Worm (Caenorhabditis elegans) whole organism, L1 larva: ENCODE measurements around the gene W08E12.5.

ENCODE experiments used
- C34B4.2 ChIP-seq: sonication (generic microtip); optimal IDR thresholded peaks from 2 replicates; lab custom pipeline; 2017; ENCODE audit warnings: mild to moderate bottlenecking, missing genetic modification characterization, missing compliant biosample characterization
- F16B12.6 ChIP-seq: fragments of 150-350 bp; optimal IDR thresholded peaks from 2 replicates; lab custom pipeline; 2014; ENCODE audit warnings: missing biosample characterization, missing genetic modification characterization
- Y116A8C.19 ChIP-seq: sonication (generic microtip); optimal IDR thresholded peaks from 2 replicates; lab custom pipeline; 2016; ENCODE audit warnings: missing compliant biosample characterization, missing genetic modification characterization, borderline replicate concordance
- ceh-63 ChIP-seq: fragments of 200-800 bp; sonication (Bioruptor generic); optimal IDR thresholded peaks from 2 replicates; lab custom pipeline; 2018; ENCODE audit warnings: mild to moderate bottlenecking, missing genetic modification characterization, missing compliant biosample characterization
- ceh-8 ChIP-seq: fragments of 200-800 bp; sonication (Bioruptor generic); optimal IDR thresholded peaks from 2 replicates; lab custom pipeline; 2018; ENCODE audit warnings: mild to moderate bottlenecking, missing genetic modification characterization, moderate library complexity, missing compliant biosample characterization
- ceh-88 ChIP-seq: fragments of 200-800 bp; sonication (Bioruptor generic); IDR thresholded peaks from 2 replicates; pipeline ENCODE4 v1.3.6; 2022; ENCODE audit warnings: missing genetic modification characterization, missing compliant biosample characterization
- ceh-90 ChIP-seq: sonication (generic microtip); optimal IDR thresholded peaks from 2 replicates; lab custom pipeline; 2016; ENCODE audit warnings: missing genetic modification characterization, missing compliant biosample characterization
- ces-1 ChIP-seq: fragments of 150-350 bp; optimal IDR thresholded peaks from 2 replicates; lab custom pipeline; 2014; ENCODE audit warnings: missing biosample characterization, missing genetic modification reagents, missing genetic modification characterization
- dpl-1 ChIP-seq, 3 experiments: fragments of 150-350 bp in 2 of 3; sonication (generic microtip) in 1 of 3; optimal IDR thresholded peaks; 2 replicates each; lab custom pipeline; 2014 to 2017; ENCODE audit warnings: missing biosample characterization in 3 of 3, missing genetic modification characterization in 3 of 3, missing genetic modification reagents in 3 of 3
- dsc-1 ChIP-seq: sonication (generic microtip); optimal IDR thresholded peaks from 2 replicates; lab custom pipeline; 2016; ENCODE audit warnings: mild to moderate bottlenecking, missing genetic modification characterization, missing compliant biosample characterization
- efl-1 ChIP-seq, 4 experiments: fragments of 150-350 bp; optimal IDR thresholded peaks in 3 of 4; peaks in 1 of 4; 1 replicate in 1 of 4; 2 replicates in 3 of 4; lab custom pipeline; 2014; ENCODE audit warnings: missing biosample characterization in 2 of 4, missing genetic modification characterization in 2 of 4, missing genetic modification reagents in 2 of 4
- efl-3 ChIP-seq: fragments of 200-800 bp; sonication (Bioruptor generic); optimal IDR thresholded peaks from 2 replicates; lab custom pipeline; 2018; ENCODE audit warnings: mild to moderate bottlenecking, missing genetic modification characterization, missing compliant biosample characterization
- egl-27 ChIP-seq, 2 experiments: fragments of 150-350 bp in 1 of 2; sonication (generic microtip); optimal IDR thresholded peaks; 3 replicates each; lab custom pipeline; 2017 to 2018; ENCODE audit warnings: missing biosample characterization in 2 of 2, missing genetic modification characterization in 2 of 2, missing genetic modification reagents in 2 of 2
- fos-1 ChIP-seq: fragments of 150-350 bp; optimal IDR thresholded peaks from 2 replicates; lab custom pipeline; 2014; ENCODE audit warnings: missing biosample characterization, missing genetic modification characterization
- hlh-17 ChIP-seq: fragments of 200-800 bp; sonication (Bioruptor generic); optimal IDR thresholded peaks from 2 replicates; lab custom pipeline; 2018; ENCODE audit warnings: missing genetic modification characterization, mild to moderate bottlenecking, missing compliant biosample characterization, moderate library complexity, borderline replicate concordance
- irx-1 ChIP-seq: sonication (generic microtip); optimal IDR thresholded peaks from 2 replicates; lab custom pipeline; 2016; ENCODE audit warnings: missing genetic modification characterization, missing compliant biosample characterization
- jun-1 ChIP-seq: fragments of 150-350 bp; optimal IDR thresholded peaks from 2 replicates; lab custom pipeline; 2014; ENCODE audit warnings: missing biosample characterization, missing genetic modification reagents, missing genetic modification characterization
- lin-14 ChIP-seq: fragments of 200-800 bp; sonication (Bioruptor generic); optimal IDR thresholded peaks from 2 replicates; lab custom pipeline; 2018; ENCODE audit warnings: mild to moderate bottlenecking, missing genetic modification characterization, moderate library complexity, missing compliant biosample characterization
- lin-35 ChIP-seq, 2 experiments: fragments of 150-350 bp; optimal IDR thresholded peaks; 2 replicates each; lab custom pipeline; 2014; ENCODE audit warnings: missing biosample characterization in 2 of 2, missing genetic modification characterization in 2 of 2, missing genetic modification reagents in 2 of 2
- lin-39 ChIP-seq: fragments of 150-350 bp; optimal IDR thresholded peaks from 2 replicates; lab custom pipeline; 2014; ENCODE audit warnings: missing biosample characterization, missing genetic modification reagents, missing genetic modification characterization
- mab-9 ChIP-seq: fragments of 200-800 bp; sonication (Bioruptor generic); IDR thresholded peaks from 2 replicates; pipeline ENCODE4 v1.3.6; 2022; ENCODE audit warnings: missing genetic modification reagents, missing genetic modification characterization, missing compliant biosample characterization
- mdl-1 ChIP-seq, 2 experiments: fragments of 150-350 bp; optimal IDR thresholded peaks; 2 replicates each; lab custom pipeline; 2014 to 2017; ENCODE audit warnings: missing biosample characterization in 2 of 2, missing genetic modification characterization in 2 of 2, inconsistent platforms in 1 of 2
- nhr-237 ChIP-seq: fragments of 150-350 bp; optimal IDR thresholded peaks from 2 replicates; lab custom pipeline; 2014; ENCODE audit warnings: missing biosample characterization, missing genetic modification characterization
- nhr-76 ChIP-seq: sonication (generic microtip); optimal IDR thresholded peaks from 2 replicates; lab custom pipeline; 2017; ENCODE audit warnings: missing biosample characterization, missing genetic modification characterization
- pag-3 ChIP-seq: sonication (generic microtip); optimal IDR thresholded peaks from 2 replicates; lab custom pipeline; 2017; ENCODE audit warnings: missing genetic modification characterization, mild to moderate bottlenecking, missing compliant biosample characterization, antibody characterized with exemption, borderline replicate concordance; ENCODE audit not compliant: insufficient read depth
- rnt-1 ChIP-seq: sonication (generic microtip); optimal IDR thresholded peaks from 2 replicates; lab custom pipeline; 2016; ENCODE audit warnings: mild to moderate bottlenecking, missing genetic modification characterization, moderate library complexity, missing compliant biosample characterization
- skn-1 ChIP-seq: fragments of 150-350 bp; optimal IDR thresholded peaks from 2 replicates; lab custom pipeline; 2014; ENCODE audit warnings: missing biosample characterization, missing genetic modification characterization
- snu-23 ChIP-seq: sonication (generic microtip); optimal IDR thresholded peaks from 2 replicates; lab custom pipeline; 2016; ENCODE audit warnings: missing genetic modification characterization, missing compliant biosample characterization
- sox-4 ChIP-seq: sonication (generic microtip); optimal IDR thresholded peaks from 2 replicates; lab custom pipeline; 2016; ENCODE audit warnings: missing genetic modification characterization, missing compliant biosample characterization
- unc-130 ChIP-seq: fragments of 150-350 bp; optimal IDR thresholded peaks from 2 replicates; lab custom pipeline; 2017; ENCODE audit warnings: missing biosample characterization, missing genetic modification characterization, inconsistent platforms
- unc-30 ChIP-seq: sonication (generic microtip); optimal IDR thresholded peaks from 2 replicates; lab custom pipeline; 2017; ENCODE audit warnings: missing biosample characterization, missing genetic modification characterization
- unc-86 ChIP-seq: sonication (generic microtip); optimal IDR thresholded peaks from 2 replicates; lab custom pipeline; 2016; ENCODE audit warnings: missing genetic modification characterization, missing compliant biosample characterization
- xbp-1 ChIP-seq: sonication (generic microtip); optimal IDR thresholded peaks from 2 replicates; lab custom pipeline; 2016; ENCODE audit warnings: missing genetic modification characterization, missing compliant biosample characterization
- zip-4 ChIP-seq: fragments of 200-800 bp; sonication (Bioruptor generic); optimal IDR thresholded peaks from 2 replicates; lab custom pipeline; 2018; ENCODE audit warnings: mild to moderate bottlenecking, missing genetic modification characterization, moderate library complexity, missing compliant biosample characterization
- ztf-11 ChIP-seq, 2 experiments: sonication (generic microtip); optimal IDR thresholded peaks; 2 replicates each; lab custom pipeline; 2016 to 2017; ENCODE audit warnings: missing genetic modification characterization in 2 of 2, missing biosample characterization in 1 of 2, missing compliant biosample characterization in 1 of 2
- ztf-4 ChIP-seq: fragments of 150-350 bp; optimal IDR thresholded peaks from 2 replicates; lab custom pipeline; 2014; ENCODE audit warnings: missing biosample characterization, missing genetic modification characterization

W08E12.5 gene

DNA sequence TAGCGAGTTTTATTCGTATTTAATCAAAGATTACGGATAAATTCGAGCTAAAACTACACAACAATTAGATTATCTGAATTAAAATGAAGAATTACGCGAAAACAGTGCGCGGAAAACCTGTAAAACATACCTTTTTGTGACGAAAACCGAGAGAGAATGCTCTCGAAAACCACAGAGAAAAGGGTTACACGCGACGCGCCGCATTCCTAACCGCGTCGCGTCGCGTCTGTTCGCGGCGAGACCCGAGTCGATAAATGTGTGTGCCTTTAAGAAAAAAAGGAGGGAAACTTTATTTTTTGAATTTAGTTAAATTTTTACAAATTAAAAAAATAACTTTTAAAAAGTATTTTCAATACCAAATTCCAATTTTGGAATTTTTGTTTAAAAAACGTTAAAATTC, 38.1 kb downstream of the W08E12.5 start, which contains the start of gene hrpa-1 (continued):
- TF ChIP-seq pag-3 (tag; lab: Kevin White, UChicago) (no peak), snu-23 (peak; percentile 89), jun-1 (tag; lab: Kevin White, UChicago) (peak; percentile 75), Y116A8C.19 (tag; lab: Kevin White, UChicago) (no peak), fos-1 (tag; lab: Kevin White, UChicago) (peak; percentile 76), xbp-1 (tag; lab: Kevin White, UChicago) (peak; percentile 88), sox-4 (tag; lab: Kevin White, UChicago) (peak; percentile 59), mdl-1 (tag; optimal IDR thresholded peaks at IDR 0.05; lab: Kevin White, UChicago) (peak in 1 of 2 experiments; percentile 75), unc-30 (tag; lab: Kevin White, UChicago) (no peak), ceh-90 (tag; lab: Kevin White, UChicago) (peak; percentile 34), nhr-76 (no peak)

DNA sequence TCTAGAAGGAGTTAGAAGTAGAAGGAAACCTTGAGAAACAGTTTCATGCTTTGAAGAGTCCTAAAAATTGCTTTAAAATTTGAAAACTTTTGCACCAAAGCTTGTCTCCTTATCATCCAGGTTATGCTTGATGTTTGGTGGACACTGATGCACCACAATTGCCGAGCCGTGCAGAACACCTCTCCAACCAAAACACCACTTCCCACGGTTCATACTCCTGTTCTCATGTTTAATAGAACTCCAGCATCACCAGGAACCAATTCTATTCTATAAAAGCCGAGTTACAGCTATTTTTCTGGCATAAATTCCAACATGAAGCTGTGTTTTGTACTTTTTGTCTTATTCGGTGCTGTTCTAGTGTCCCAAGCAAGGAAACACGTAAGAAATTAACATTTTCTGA, 40.6 kb downstream of the W08E12.5 start, which contains the start of gene F42A6.2:
F42A6.2 (plus strand) TSS at position 301 of the 400 bp plus-strand sequence.
- TF ChIP-seq ceh-88 (GFP tag; lab: Robert Waterston, UW) (no peak), hlh-17 (GFP tag; lab: Kevin White, UChicago) (no peak), egl-27 (tag; optimal IDR thresholded peaks at IDR 0.05; lab: Kevin White, UChicago) (no peak), nhr-237 (no peak), efl-1 (optimal IDR thresholded peaks at IDR 0.05; lab: Kevin White, UChicago) (no peak), efl-1 (GFP tag; optimal IDR thresholded peaks at IDR 0.05 in 1 of 2; lab: Kevin White, UChicago) (no peak), F16B12.6 (tag; lab: Kevin White, UChicago) (no peak), rnt-1 (tag; lab: Kevin White, UChicago) (no peak), lin-35 (GFP tag; optimal IDR thresholded peaks at IDR 0.05; lab: Kevin White, UChicago) (no peak), efl-3 (no peak), jun-1 (tag; lab: Kevin White, UChicago) (no peak), unc-86 (tag; lab: Kevin White, UChicago) (no peak), mab-9 (no peak), dpl-1 (GFP tag; optimal IDR thresholded peaks at IDR 0.05; lab: Kevin White, UChicago) (no peak), ztf-4 (tag; lab: Kevin White, UChicago) (no peak), ztf-11 (tag; optimal IDR thresholded peaks at IDR 0.05; lab: Kevin White, UChicago) (no peak), ces-1 (GFP tag; lab: Kevin White, UChicago) (no peak), lin-39 (tag; lab: Kevin White, UChicago) (no peak), unc-130 (tag; lab: Kevin White, UChicago) (no peak)
- TF ChIP-seq, all 84 proteins: peak for 0

DNA sequence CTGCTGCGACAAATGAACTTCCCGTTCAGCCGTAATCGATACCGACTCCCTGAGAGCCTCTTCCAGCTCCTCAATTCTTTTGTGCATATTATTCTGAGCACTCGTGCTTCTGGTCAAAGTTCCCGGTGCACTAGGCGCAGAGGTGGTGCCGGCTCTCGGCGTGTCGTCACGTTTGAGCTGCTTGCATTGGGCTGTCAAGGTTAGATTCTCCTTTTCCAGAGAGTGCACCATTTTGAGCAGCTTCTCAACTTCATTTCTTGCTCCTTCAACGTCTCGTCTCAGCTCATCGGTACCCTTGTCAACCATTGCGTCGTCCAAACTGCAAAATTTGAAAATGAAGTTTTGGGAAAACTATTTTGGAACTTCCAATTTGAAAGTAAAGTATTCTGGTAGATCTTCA, 44.9 kb downstream of the W08E12.5 start:
- no peak for TF ChIP-seq fos-1 (tag; lab: Kevin White, UChicago)
- TF ChIP-seq C34B4.2 = no peak
- no peak for TF ChIP-seq ceh-90 (tag; lab: Kevin White, UChicago)
- no peak for TF ChIP-seq ceh-63 (GFP tag; lab: Kevin White, UChicago)
- no peak for TF ChIP-seq skn-1 (tag; lab: Kevin White, UChicago)
- no peak for TF ChIP-seq zip-4 (GFP tag; lab: Kevin White, UChicago)

DNA sequence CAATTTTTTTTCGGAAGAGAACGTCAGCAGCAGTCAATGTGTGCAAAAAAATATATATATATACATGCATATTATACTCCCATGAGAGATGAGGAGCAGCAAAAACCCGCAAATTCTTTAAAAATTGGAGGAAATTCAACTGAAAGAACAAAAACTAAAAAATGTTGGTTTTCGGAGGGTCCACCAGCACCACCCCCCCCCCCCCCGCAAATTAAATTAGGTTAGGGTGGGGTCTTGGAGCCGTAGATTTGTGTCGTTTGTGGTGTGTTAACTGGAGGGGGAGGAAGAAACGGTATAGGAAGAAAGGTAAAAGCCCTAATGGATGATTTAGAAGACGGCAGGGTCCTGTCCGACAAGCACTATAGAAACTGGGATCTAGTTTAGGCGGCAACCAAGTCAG, 47.7 kb downstream of the W08E12.5 start:
- no peak for TF ChIP-seq hlh-17 (GFP tag; lab: Kevin White, UChicago)
- peak; percentile 1 for TF ChIP-seq lin-14 (GFP tag; lab: Kevin White, UChicago)
- TF ChIP-seq ceh-8 (GFP tag; lab: Kevin White, UChicago) = peak; percentile 83
- no peak for TF ChIP-seq irx-1 (tag; lab: Kevin White, UChicago)
- TF ChIP-seq fos-1 (tag; lab: Kevin White, UChicago) = no peak
- no peak for TF ChIP-seq dsc-1 (tag; lab: Kevin White, UChicago)
- TF ChIP-seq efl-1 (optimal IDR thresholded peaks at IDR 0.05; lab: Kevin White, UChicago) = no peak
- TF ChIP-seq efl-1 (GFP tag; optimal IDR thresholded peaks at IDR 0.05 in 1 of 2; lab: Kevin White, UChicago) = peak in 1 of 2 experiments; percentile 41
